Worm (Caenorhabditis elegans): ENCODE data around the gene oops-1.

- TF ChIP-seq aly-1 (tag; optimal IDR thresholded peaks at IDR 0.05), result no peak
- TF ChIP-seq flt-1 (GFP tag; IDR thresholded peaks at IDR 0.05), result no peak
- TF ChIP-seq tbx-11 (GFP tag; IDR thresholded peaks at IDR 0.05), result no peak
- no peak for TF ChIP-seq ama-1 (optimal IDR thresholded peaks at IDR 0.05)
- TF ChIP-seq B0310.2 (tag; optimal IDR thresholded peaks at IDR 0.05), result no peak
- TF ChIP-seq hmg-4 (GFP tag; optimal IDR thresholded peaks at IDR 0.05), result no peak
- TF ChIP-seq tbx-37 (GFP tag; conservative IDR thresholded peaks at IDR 0.05), result no peak
- no peak for TF ChIP-seq pes-1 (GFP tag; IDR thresholded peaks at IDR 0.05)
- no peak for TF ChIP-seq scrt-1 (GFP tag; IDR thresholded peaks at IDR 0.05)
- TF ChIP-seq tra-4 (tag; optimal IDR thresholded peaks at IDR 0.05), result no peak
- TF ChIP-seq hnd-1 (tag; optimal IDR thresholded peaks at IDR 0.05), result no peak
- TF ChIP-seq ceh-13 (GFP tag; optimal IDR thresholded peaks at IDR 0.05), result no peak
- no peak for TF ChIP-seq hmbx-1 (tag; optimal IDR thresholded peaks at IDR 0.05)
- TF ChIP-seq ets-7 (tag; optimal IDR thresholded peaks at IDR 0.05), result no peak
These were observed 44.3 kb upstream of the oops-1 start for ce11 chrIV:5858212-5858611.
